Worm (Caenorhabditis elegans) whole organism, L4 larva: ENCODE measurements around the gene ZK370.6.

Source experiments
- R02D3.7 ChIP-seq: fragments of 150-350 bp; sonication (generic microtip); optimal IDR thresholded peaks from 3 replicates; lab custom pipeline; 2014; ENCODE audit warnings: missing biosample characterization, missing genetic modification characterization
- T26A8.4 ChIP-seq: fragments of 200-800 bp; sonication (Bioruptor generic); IDR thresholded peaks from 2 replicates; pipeline ENCODE4 v1.3.6; 2022; ENCODE audit warnings: missing genetic modification characterization, missing compliant biosample characterization
- Y105C5A.15 ChIP-seq: fragments of 200-800 bp; sonication (Bioruptor generic); IDR thresholded peaks from 2 replicates; pipeline ENCODE4 v1.3.6; 2022; ENCODE audit warnings: missing genetic modification characterization, missing compliant biosample characterization
- aly-2 ChIP-seq: sonication (generic microtip); optimal IDR thresholded peaks from 2 replicates; lab custom pipeline; 2018; ENCODE audit warnings: missing biosample characterization, missing genetic modification characterization
- egl-43 ChIP-seq: fragments of 200-800 bp; sonication (Bioruptor generic); IDR thresholded peaks from 2 replicates; pipeline ENCODE4 v1.3.6; 2022; ENCODE audit warnings: missing genetic modification reagents, missing genetic modification characterization, missing compliant biosample characterization
- fos-1 ChIP-seq: fragments of 150-350 bp; optimal IDR thresholded peaks from 2 replicates; lab custom pipeline; 2014; ENCODE audit warnings: missing biosample characterization, missing genetic modification characterization
- lin-13 ChIP-seq: fragments of 150-350 bp; optimal IDR thresholded peaks from 2 replicates; lab custom pipeline; 2014; ENCODE audit warnings: missing biosample characterization, missing genetic modification reagents, missing genetic modification characterization
- nhr-6 ChIP-seq: fragments of 150-350 bp; optimal IDR thresholded peaks from 2 replicates; lab custom pipeline; 2014; ENCODE audit warnings: missing biosample characterization, missing genetic modification characterization
- nhr-76 ChIP-seq: fragments of 150-350 bp; optimal IDR thresholded peaks from 2 replicates; lab custom pipeline; 2014; ENCODE audit warnings: missing biosample characterization, missing genetic modification characterization
- pqm-1 ChIP-seq: sonication (generic microtip); optimal IDR thresholded peaks from 2 replicates; lab custom pipeline; 2017; ENCODE audit warnings: missing biosample characterization, missing genetic modification characterization
- snpc-1.2 ChIP-seq: fragments of 200-800 bp; sonication (Bioruptor generic); IDR thresholded peaks from 2 replicates; pipeline ENCODE4 v1.3.6; 2022; ENCODE audit warnings: missing genetic modification reagents, missing genetic modification characterization, missing compliant biosample characterization
- unc-62 ChIP-seq, 3 experiments: fragments of 150-350 bp in 1 of 3; sonication (generic microtip); optimal IDR thresholded peaks in 2 of 3; peaks in 1 of 3; 1 replicate in 1 of 3; 2 replicates in 2 of 3; lab custom pipeline; 2014 to 2017; ENCODE audit warnings: missing biosample characterization in 3 of 3, missing genetic modification characterization in 3 of 3, missing genetic modification reagents in 3 of 3, missing genotype in 1 of 3

DNA sequence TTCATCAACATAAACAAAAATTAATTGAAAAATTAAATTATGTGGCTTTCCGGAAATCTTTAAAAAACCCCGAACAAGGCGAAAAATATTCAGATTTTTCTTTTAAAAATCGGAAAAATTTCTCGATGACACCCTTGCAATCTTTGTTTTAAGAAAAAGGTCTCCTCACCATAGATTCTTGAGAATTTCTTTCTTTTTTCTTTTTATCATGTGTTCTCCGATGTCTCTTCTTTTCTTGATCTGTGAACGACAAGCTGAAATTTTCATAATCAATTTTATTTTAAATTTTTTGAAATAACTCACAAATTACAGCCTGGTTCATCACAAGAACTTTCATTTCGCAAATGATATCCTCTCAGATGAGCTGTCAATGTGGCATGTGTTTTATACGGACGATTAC lies 47.6 kb upstream of the ZK370.6 start, which contains the start of the genes zfp-1 and F54F2.14:
- no peak for TF ChIP-seq T26A8.4 (GFP tag; lab: Robert Waterston, UW)
- no peak for TF ChIP-seq pqm-1 (tag; lab: Kevin White, UChicago)
- no peak for TF ChIP-seq R02D3.7
- no peak for TF ChIP-seq fos-1 (tag; lab: Kevin White, UChicago)
- no peak for TF ChIP-seq nhr-76 (tag; lab: Kevin White, UChicago)
- no peak for TF ChIP-seq snpc-1.2
- no peak for TF ChIP-seq unc-62 (GFP tag; optimal IDR thresholded peaks at IDR 0.05 in 1 of 2; lab: Kevin White, UChicago)
- TF ChIP-seq unc-62 (tag; optimal IDR thresholded peaks at IDR 0.05; lab: Kevin White, UChicago), result no peak
- no peak for TF ChIP-seq lin-13 (GFP tag; lab: Kevin White, UChicago)
- no peak for TF ChIP-seq aly-2 (tag; lab: Kevin White, UChicago)
- no peak for TF ChIP-seq egl-43 (GFP tag; lab: Robert Waterston, UW)
- TF ChIP-seq nhr-6 (tag; lab: Kevin White, UChicago), result no peak
- TF ChIP-seq Y105C5A.15 (GFP tag; lab: Robert Waterston, UW), result no peak
